Worm (Caenorhabditis elegans) whole organism, late embryonic: Measurements from ENCODE around the gene C16D9.1.

Experiments used
- C08G9.2 ChIP-seq: sonication (generic microtip); optimal IDR thresholded peaks from 2 replicates; lab custom pipeline; 2016; ENCODE audit warnings: mild to moderate bottlenecking, missing genetic modification characterization, moderate library complexity, missing compliant biosample characterization
- C38D4.7 ChIP-seq: fragments of 200-800 bp; sonication (Bioruptor generic); optimal IDR thresholded peaks from 2 replicates; lab custom pipeline; 2018; ENCODE audit warnings: mild to moderate bottlenecking, missing genetic modification characterization, moderate library complexity, missing compliant biosample characterization
- F13H6.1 ChIP-seq: sonication (generic microtip); optimal IDR thresholded peaks from 2 replicates; lab custom pipeline; 2016; ENCODE audit warnings: missing genetic modification characterization, missing compliant biosample characterization
- K02D7.2 ChIP-seq: sonication (generic microtip); optimal IDR thresholded peaks from 2 replicates; lab custom pipeline; 2017; ENCODE audit warnings: mild to moderate bottlenecking, missing genetic modification characterization, missing compliant biosample characterization
- T23F11.4 ChIP-seq: fragments of 200-800 bp; sonication (Bioruptor generic); optimal IDR thresholded peaks from 2 replicates; lab custom pipeline; 2018; ENCODE audit warnings: mild to moderate bottlenecking, missing genetic modification characterization, missing compliant biosample characterization
- ama-1 ChIP-seq: fragments of 150-350 bp; optimal IDR thresholded peaks from 2 replicates; lab custom pipeline; 2014
- ceh-14 ChIP-seq: sonication (generic microtip); optimal IDR thresholded peaks from 2 replicates; lab custom pipeline; 2016; ENCODE audit warnings: missing genotype, missing genetic modification characterization, missing compliant biosample characterization
- ceh-18 ChIP-seq: sonication (generic microtip); optimal IDR thresholded peaks from 2 replicates; lab custom pipeline; 2016; ENCODE audit warnings: missing genetic modification characterization, missing compliant biosample characterization
- ceh-19 ChIP-seq: fragments of 200-800 bp; sonication (Bioruptor generic); optimal IDR thresholded peaks from 2 replicates; lab custom pipeline; 2018; ENCODE audit warnings: mild to moderate bottlenecking, missing genetic modification characterization, missing compliant biosample characterization
- ceh-2 ChIP-seq: sonication (generic microtip); optimal IDR thresholded peaks from 2 replicates; lab custom pipeline; 2016; ENCODE audit warnings: missing genotype, missing genetic modification characterization, missing compliant biosample characterization
- ceh-30 ChIP-seq: fragments of 150-350 bp; optimal IDR thresholded peaks from 2 replicates; lab custom pipeline; 2014; ENCODE audit warnings: missing biosample characterization, missing genetic modification characterization
- ceh-34 ChIP-seq: sonication (generic microtip); optimal IDR thresholded peaks from 2 replicates; lab custom pipeline; 2016; ENCODE audit warnings: mild to moderate bottlenecking, missing genetic modification characterization, missing compliant biosample characterization
- ceh-6 ChIP-seq: fragments of 200-800 bp; sonication (Bioruptor generic); optimal IDR thresholded peaks from 2 replicates; lab custom pipeline; 2018; ENCODE audit warnings: mild to moderate bottlenecking, missing genetic modification characterization, missing compliant biosample characterization
- elt-2 ChIP-seq: sonication (generic microtip); optimal IDR thresholded peaks from 2 replicates; lab custom pipeline; 2016; ENCODE audit warnings: missing genetic modification reagents, missing genetic modification characterization, missing compliant biosample characterization
- ets-4 ChIP-seq: sonication (generic microtip); optimal IDR thresholded peaks from 2 replicates; lab custom pipeline; 2016; ENCODE audit warnings: missing genetic modification characterization, missing compliant biosample characterization
- hlh-30 ChIP-seq: sonication (generic microtip); optimal IDR thresholded peaks from 2 replicates; lab custom pipeline; 2017; ENCODE audit warnings: antibody characterized with exemption, missing genetic modification characterization, missing compliant biosample characterization; ENCODE audit not compliant: insufficient read depth
- hlh-8 ChIP-seq: sonication (generic microtip); optimal IDR thresholded peaks from 2 replicates; lab custom pipeline; 2016; ENCODE audit warnings: missing genotype, missing genetic modification characterization, missing compliant biosample characterization
- lim-6 ChIP-seq: sonication (generic microtip); optimal IDR thresholded peaks from 2 replicates; lab custom pipeline; 2016; ENCODE audit warnings: missing genetic modification characterization, missing compliant biosample characterization
- lin-11 ChIP-seq: fragments of 200-800 bp; sonication (Bioruptor generic); optimal IDR thresholded peaks from 2 replicates; lab custom pipeline; 2018; ENCODE audit warnings: mild to moderate bottlenecking, missing genetic modification characterization, missing compliant biosample characterization
- mec-3 ChIP-seq: sonication (generic microtip); optimal IDR thresholded peaks from 2 replicates; lab custom pipeline; 2016; ENCODE audit warnings: borderline replicate concordance, missing genetic modification characterization, missing compliant biosample characterization
- nhr-11 ChIP-seq: fragments of 150-350 bp; optimal IDR thresholded peaks from 2 replicates; lab custom pipeline; 2014; ENCODE audit warnings: missing biosample characterization, missing genetic modification characterization
- npax-4 ChIP-seq: sonication (generic microtip); optimal IDR thresholded peaks from 2 replicates; lab custom pipeline; 2016; ENCODE audit warnings: missing genetic modification characterization, missing compliant biosample characterization
- pha-2 ChIP-seq: sonication (generic microtip); optimal IDR thresholded peaks from 2 replicates; lab custom pipeline; 2017; ENCODE audit warnings: mild to moderate bottlenecking, missing genetic modification characterization, missing compliant biosample characterization
- pha-4 ChIP-seq: fragments of 150-350 bp; optimal IDR thresholded peaks from 2 replicates; lab custom pipeline; 2018; ENCODE audit warnings: missing biosample characterization, missing genetic modification reagents, missing genetic modification characterization
- pqm-1 ChIP-seq: sonication (generic microtip); optimal IDR thresholded peaks from 2 replicates; lab custom pipeline; 2016; ENCODE audit warnings: missing genetic modification characterization, missing compliant biosample characterization
- pros-1 ChIP-seq: fragments of 150-350 bp; optimal IDR thresholded peaks from 2 replicates; lab custom pipeline; 2014; ENCODE audit warnings: missing biosample characterization, missing genetic modification reagents, missing genetic modification characterization
- ref-2 ChIP-seq: sonication (generic microtip); optimal IDR thresholded peaks from 2 replicates; lab custom pipeline; 2016; ENCODE audit warnings: missing genetic modification characterization, missing compliant biosample characterization
- sdc-2 ChIP-seq: sonication (generic microtip); optimal IDR thresholded peaks from 2 replicates; lab custom pipeline; 2016; ENCODE audit warnings: missing genotype, missing genetic modification characterization, missing compliant biosample characterization
- sox-2 ChIP-seq: fragments of 200-800 bp; sonication (Bioruptor generic); IDR thresholded peaks from 2 replicates; pipeline ENCODE4 v1.3.6; 2022; ENCODE audit warnings: missing genetic modification reagents, missing genetic modification characterization, missing compliant biosample characterization
- sox-4 ChIP-seq: sonication (generic microtip); optimal IDR thresholded peaks from 2 replicates; lab custom pipeline; 2017; ENCODE audit warnings: mild to moderate bottlenecking, missing genetic modification characterization, inconsistent platforms, missing compliant biosample characterization
- syd-9 ChIP-seq: sonication (generic microtip); optimal IDR thresholded peaks from 2 replicates; lab custom pipeline; 2016; ENCODE audit warnings: mild to moderate bottlenecking, missing genetic modification characterization, moderate library complexity, missing compliant biosample characterization
- tbx-2 ChIP-seq: sonication (generic microtip); optimal IDR thresholded peaks from 2 replicates; lab custom pipeline; 2016; ENCODE audit warnings: missing genetic modification characterization, missing compliant biosample characterization
- tbx-7 ChIP-seq: sonication (generic microtip); optimal IDR thresholded peaks from 2 replicates; lab custom pipeline; 2016; ENCODE audit warnings: missing genotype, missing genetic modification characterization, missing compliant biosample characterization
- ttx-3 ChIP-seq: sonication (generic microtip); optimal IDR thresholded peaks from 2 replicates; lab custom pipeline; 2016; ENCODE audit warnings: missing genetic modification reagents, missing genetic modification characterization, missing compliant biosample characterization
- unc-42 ChIP-seq: sonication (generic microtip); optimal IDR thresholded peaks from 2 replicates; lab custom pipeline; 2016; ENCODE audit warnings: missing genotype, missing genetic modification characterization, missing compliant biosample characterization
- unc-55 ChIP-seq: sonication (generic microtip); optimal IDR thresholded peaks from 2 replicates; lab custom pipeline; 2017; ENCODE audit warnings: missing biosample characterization, missing genetic modification reagents, missing genetic modification characterization
- zip-5 ChIP-seq: sonication (generic microtip); optimal IDR thresholded peaks from 2 replicates; lab custom pipeline; 2016; ENCODE audit warnings: missing genetic modification characterization, missing compliant biosample characterization

C16D9.1 gene

DNA sequence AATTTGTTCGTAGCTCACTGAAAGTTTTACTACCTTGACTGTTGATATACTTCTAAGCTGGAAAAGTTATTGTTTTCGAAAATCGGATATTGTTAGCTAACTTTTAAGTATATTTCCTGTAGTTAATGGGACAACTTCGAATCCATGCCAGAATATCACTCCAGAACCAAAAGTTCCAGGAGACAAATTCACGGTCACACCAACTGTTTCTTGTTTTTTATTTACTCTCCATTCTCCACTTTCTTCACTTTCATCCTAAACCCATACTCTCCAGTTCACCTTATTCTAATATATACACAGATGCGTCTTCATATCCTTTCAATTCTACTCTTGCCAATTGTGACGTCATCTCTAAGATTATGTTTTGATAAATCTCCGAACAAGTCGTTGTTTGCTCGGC lies at the start of gene C16D9.1:
C16D9.1 (plus strand) TSS at position 301 of the 400 bp plus-strand sequence.
- TF ChIP-seq mec-3 (tag; lab: Kevin White, UChicago), result no peak
- TF ChIP-seq, all 69 proteins: peak for 0

- TF ChIP-seq sdc-2 (no peak), unc-55 (GFP tag; lab: Kevin White, UChicago) (no peak), nhr-11 (no peak), tbx-2 (tag; lab: Kevin White, UChicago) (no peak), zip-5 (no peak), C38D4.7 (GFP tag; lab: Kevin White, UChicago) (no peak), sox-2 (GFP tag; lab: Robert Waterston, UW) (no peak), pqm-1 (tag; lab: Kevin White, UChicago) (no peak), mec-3 (tag; lab: Kevin White, UChicago) (no peak), ceh-18 (tag; lab: Kevin White, UChicago) (no peak), hlh-30 (no peak), ceh-14 (tag; lab: Kevin White, UChicago) (no peak), T23F11.4 (GFP tag; lab: Kevin White, UChicago) (no peak), lin-11 (tag; lab: Kevin White, UChicago) (no peak)
These were observed 48.6 kb upstream of the C16D9.1 start for ce11 chrV:8210527-8210926.

DNA sequence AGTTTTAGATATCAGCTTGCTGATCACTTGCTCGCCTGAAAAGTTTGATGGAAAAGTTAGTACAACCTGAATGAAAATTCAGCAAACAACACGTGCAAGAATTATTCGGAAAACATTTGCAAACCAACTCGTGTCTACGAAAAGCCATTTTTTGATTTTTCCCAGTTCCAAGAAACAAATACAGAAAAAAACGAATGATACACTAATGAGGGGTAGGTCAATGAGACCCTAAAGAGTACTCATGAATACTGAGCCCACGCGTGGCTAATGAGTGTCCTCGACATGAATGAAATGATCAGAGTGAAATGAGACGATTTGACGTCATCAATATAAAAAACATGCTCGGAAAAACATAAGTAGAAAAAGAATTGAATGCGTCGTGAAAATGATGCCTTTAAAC lies 47.1 kb upstream of the C16D9.1 start:
- TF ChIP-seq hlh-30 (no peak), mec-3 (tag; lab: Kevin White, UChicago) (no peak), lim-6 (tag; lab: Kevin White, UChicago) (no peak), tbx-7 (tag; lab: Kevin White, UChicago) (no peak), ceh-34 (tag; lab: Kevin White, UChicago) (no peak), sox-2 (GFP tag; lab: Robert Waterston, UW) (no peak), ceh-2 (tag; lab: Kevin White, UChicago) (no peak), pqm-1 (tag; lab: Kevin White, UChicago) (no peak), hlh-8 (tag; lab: Kevin White, UChicago) (no peak), npax-4 (no peak), sox-4 (no peak), pha-4 (no peak), ceh-30 (tag; lab: Kevin White, UChicago) (no peak), nhr-11 (no peak)

DNA sequence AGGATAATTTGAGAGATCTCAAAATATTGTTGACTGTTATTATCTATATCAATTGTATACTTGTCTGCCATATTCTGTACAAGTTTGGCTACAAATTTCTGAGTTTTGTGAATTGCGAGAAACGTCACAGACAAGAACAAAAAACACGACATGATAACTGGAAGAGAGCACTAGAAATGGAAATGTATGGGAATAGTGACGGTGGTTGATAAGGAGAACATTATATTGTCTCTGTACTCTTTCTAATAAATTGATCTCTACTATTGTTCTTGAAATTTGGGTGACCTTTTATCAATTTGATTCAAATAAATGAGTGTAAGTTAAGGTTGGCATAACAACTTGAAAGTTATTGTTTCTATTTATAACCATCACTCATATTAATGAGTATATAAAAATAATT lies 46.3 kb upstream of the C16D9.1 start:
- TF ChIP-seq C08G9.2 (tag; lab: Kevin White, UChicago) (no peak), ttx-3 (no peak), elt-2 (tag; lab: Kevin White, UChicago) (peak; percentile 16)

DNA sequence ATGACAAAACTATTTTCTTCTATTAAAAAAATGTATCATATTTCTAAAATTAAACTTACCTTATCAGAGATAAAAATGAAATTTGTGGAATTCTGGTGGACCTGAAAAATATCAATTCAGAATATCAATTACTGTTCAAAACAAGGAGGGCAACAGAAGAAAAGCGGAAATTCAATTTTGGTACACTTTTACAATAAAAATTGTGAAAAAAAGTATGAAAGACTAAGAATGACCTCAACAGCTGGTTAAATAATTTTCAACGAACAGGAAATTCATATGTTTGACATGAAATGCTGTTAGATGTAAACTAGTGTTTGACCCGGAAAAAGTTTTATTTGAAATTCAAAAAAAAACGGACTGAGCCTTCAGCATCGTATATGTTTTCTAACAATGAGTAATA lies 45.2 kb upstream of the C16D9.1 start, which contains the start of gene K07C11.7:
K07C11.7 (minus strand) TSS at position 101 of the 400 bp plus-strand sequence.
- TF ChIP-seq pros-1 (no peak), F13H6.1 (tag; lab: Kevin White, UChicago) (no peak), ceh-19 (GFP tag; lab: Kevin White, UChicago) (no peak), unc-42 (tag; lab: Kevin White, UChicago) (no peak), ets-4 (tag; lab: Kevin White, UChicago) (no peak), sox-2 (GFP tag; lab: Robert Waterston, UW) (no peak), ref-2 (tag; lab: Kevin White, UChicago) (no peak), syd-9 (tag; lab: Kevin White, UChicago) (no peak), pha-2 (tag; lab: Kevin White, UChicago) (no peak), ama-1 (lab: Kevin White, UChicago) (no peak), K02D7.2 (tag; lab: Kevin White, UChicago) (no peak), unc-55 (GFP tag; lab: Kevin White, UChicago) (no peak), pqm-1 (tag; lab: Kevin White, UChicago) (no peak), ceh-6 (GFP tag; lab: Kevin White, UChicago) (no peak)
- TF ChIP-seq, all 69 proteins: peak for 0
